Fruit fly (Drosophila melanogaster) whole organism, embryonic: ENCODE data around the gene U2af50.

ENCODE experiments used
- ATbp ChIP-seq: fragments of 200-800 bp; sonication (Bioruptor generic); optimal IDR thresholded peaks from 2 replicates; lab custom pipeline; 2017; ENCODE audit warnings: missing biosample characterization, mild to moderate bottlenecking, missing genetic modification characterization, missing genetic modification reagents
- CG10366 ChIP-seq: fragments of 200-800 bp; sonication (Bioruptor generic); IDR thresholded peaks from 2 replicates; pipeline ENCODE4 v1.3.6; 2022; ENCODE audit warnings: missing biosample characterization, missing genetic modification characterization
- CG10979 ChIP-seq: fragments of 200-800 bp; sonication (Bioruptor generic); optimal IDR thresholded peaks from 2 replicates; lab custom pipeline; 2018; ENCODE audit warnings: missing biosample characterization, mild to moderate bottlenecking, missing genetic modification characterization, moderate library complexity
- CG11723 ChIP-seq: fragments of 200-800 bp; sonication (Bioruptor generic); optimal IDR thresholded peaks from 2 replicates; lab custom pipeline; 2017; ENCODE audit warnings: missing biosample characterization, mild to moderate bottlenecking, missing genetic modification characterization
- CG12299 ChIP-seq: fragments of 200-800 bp; sonication (Bioruptor generic); optimal IDR thresholded peaks from 2 replicates; lab custom pipeline; 2018; ENCODE audit warnings: missing biosample characterization, mild to moderate bottlenecking, missing genetic modification characterization
- CG13775 ChIP-seq: fragments of 200-800 bp; sonication (Bioruptor generic); optimal IDR thresholded peaks from 3 replicates; lab custom pipeline; 2017; ENCODE audit warnings: missing biosample characterization, mild to moderate bottlenecking, missing genetic modification characterization
- CG14667 ChIP-seq: fragments of 200-800 bp; sonication (Bioruptor generic); IDR thresholded peaks from 2 replicates; pipeline ENCODE4 v1.3.6; 2022; ENCODE audit warnings: missing biosample characterization, missing genetic modification characterization
- CG16813 ChIP-seq: fragments of 200-800 bp; sonication (Bioruptor generic); IDR thresholded peaks from 3 replicates; pipeline ENCODE4 v1.3.6; 2022; ENCODE audit warnings: missing biosample characterization, missing genetic modification characterization; ENCODE audit not compliant: partially characterized antibody
- CG1792 ChIP-seq: fragments of 200-800 bp; sonication (Bioruptor generic); optimal IDR thresholded peaks from 2 replicates; lab custom pipeline; 2016; ENCODE audit warnings: missing biosample characterization, missing genetic modification characterization
- CG18764 ChIP-seq: fragments of 200-800 bp; sonication (Bioruptor generic); optimal IDR thresholded peaks from 3 replicates; lab custom pipeline; 2016; ENCODE audit warnings: missing biosample characterization, missing genetic modification characterization
- CG2120 ChIP-seq: fragments of 200-800 bp; sonication (Bioruptor generic); optimal IDR thresholded peaks from 3 replicates; lab custom pipeline; 2016; ENCODE audit warnings: missing biosample characterization, missing genetic modification characterization
- CG2202 ChIP-seq: fragments of 200-800 bp; sonication (Bioruptor generic); optimal IDR thresholded peaks from 2 replicates; lab custom pipeline; 2018; ENCODE audit warnings: missing biosample characterization, mild to moderate bottlenecking, missing genetic modification characterization
- CG32767 ChIP-seq: fragments of 200-800 bp; sonication (Bioruptor generic); IDR thresholded peaks from 2 replicates; pipeline ENCODE4 v1.3.6; 2022; ENCODE audit warnings: missing biosample characterization, missing genetic modification characterization
- CG3847 ChIP-seq: fragments of 200-800 bp; sonication (Bioruptor generic); IDR thresholded peaks from 2 replicates; pipeline ENCODE4 v1.3.6; 2022; ENCODE audit warnings: missing biosample characterization, missing genetic modification characterization
- CG3995 ChIP-seq: fragments of 200-800 bp; sonication (Bioruptor generic); optimal IDR thresholded peaks from 3 replicates; lab custom pipeline; 2016; ENCODE audit warnings: missing biosample characterization, missing genetic modification characterization
- CG8290 ChIP-seq, 3 experiments: fragments of 200-800 bp; sonication (Bioruptor generic); optimal IDR thresholded peaks; 2 replicates each; lab custom pipeline; 2016 to 2019; ENCODE audit warnings: missing biosample characterization in 3 of 3, missing genetic modification characterization in 3 of 3, mild to moderate bottlenecking in 2 of 3, moderate library complexity in 1 of 3
- CG8478 ChIP-seq: fragments of >200 bp; optimal IDR thresholded peaks from 2 replicates; lab custom pipeline; 2018
- CG9215 ChIP-seq: fragments of 200-800 bp; sonication (Bioruptor generic); IDR thresholded peaks from 2 replicates; pipeline ENCODE4 v1.3.6; 2022; ENCODE audit warnings: missing biosample characterization, missing genetic modification characterization
- CG9876 ChIP-seq: fragments of 200-800 bp; sonication (Bioruptor generic); optimal IDR thresholded peaks from 2 replicates; lab custom pipeline; 2016; ENCODE audit warnings: missing biosample characterization, missing genetic modification characterization
- Deaf1 ChIP-seq: fragments of 200-800 bp; optimal IDR thresholded peaks from 3 replicates; lab custom pipeline; 2019; ENCODE audit warnings: missing biosample characterization, mild to moderate bottlenecking, missing genetic modification characterization, moderate library complexity
- Dip3 ChIP-seq: fragments of 200-800 bp; sonication (Bioruptor generic); optimal IDR thresholded peaks from 3 replicates; lab custom pipeline; 2016; ENCODE audit warnings: missing biosample characterization, missing genetic modification characterization
- HHEX ChIP-seq: fragments of 200-800 bp; sonication (Bioruptor generic); optimal IDR thresholded peaks from 3 replicates; lab custom pipeline; 2017; ENCODE audit warnings: missing biosample characterization, mild to moderate bottlenecking, missing genetic modification characterization, missing genetic modification reagents
- HLH3B ChIP-seq: fragments of 200-800 bp; sonication (Bioruptor generic); IDR thresholded peaks from 2 replicates; pipeline ENCODE4 v1.3.6; 2022; ENCODE audit warnings: missing biosample characterization, missing genetic modification characterization
- Jarid2 ChIP-seq: fragments of 200-800 bp; sonication (Bioruptor generic); optimal IDR thresholded peaks from 3 replicates; lab custom pipeline; 2017; ENCODE audit warnings: mild to moderate bottlenecking, missing biosample characterization, missing genetic modification reagents, missing genetic modification characterization
- Myb ChIP-seq: fragments of 200-800 bp; sonication (Bioruptor generic); optimal IDR thresholded peaks from 2 replicates; lab custom pipeline; 2016; ENCODE audit warnings: missing biosample characterization, missing genetic modification characterization
- NK7.1 ChIP-seq: fragments of 200-800 bp; sonication (Bioruptor generic); optimal IDR thresholded peaks from 3 replicates; lab custom pipeline; 2016; ENCODE audit warnings: missing biosample characterization, missing genetic modification characterization
- Nf-YC ChIP-seq: fragments of 200-800 bp; optimal IDR thresholded peaks from 3 replicates; lab custom pipeline; 2019; ENCODE audit warnings: missing biosample characterization, mild to moderate bottlenecking, missing genetic modification characterization, moderate library complexity
- NfI ChIP-seq: fragments of 200-800 bp; sonication (Bioruptor generic); optimal IDR thresholded peaks from 3 replicates; lab custom pipeline; 2018; ENCODE audit warnings: missing biosample characterization, mild to moderate bottlenecking, missing genetic modification characterization, moderate library complexity
- Spps ChIP-seq: fragments of 200-800 bp; sonication (Bioruptor generic); optimal IDR thresholded peaks from 2 replicates; lab custom pipeline; 2018; ENCODE audit warnings: missing biosample characterization, mild to moderate bottlenecking, missing genetic modification characterization
- Sry-β ChIP-seq: fragments of 200-800 bp; sonication (Bioruptor generic); optimal IDR thresholded peaks from 2 replicates; lab custom pipeline; 2018; ENCODE audit warnings: missing biosample characterization, mild to moderate bottlenecking, missing genetic modification characterization, moderate library complexity
- Vsx1 ChIP-seq: fragments of 200-800 bp; sonication (Bioruptor generic); optimal IDR thresholded peaks from 2 replicates; lab custom pipeline; 2017; ENCODE audit warnings: missing biosample characterization, mild to moderate bottlenecking, missing genetic modification characterization, missing genetic modification reagents
- chif ChIP-seq, 2 experiments: fragments of 200-800 bp; sonication (Bioruptor generic); optimal IDR thresholded peaks; 3 replicates each; lab custom pipeline; 2016; ENCODE audit warnings: missing biosample characterization in 2 of 2, missing genetic modification characterization in 2 of 2
- dmrt99B ChIP-seq: fragments of 200-800 bp; sonication (Bioruptor generic); optimal IDR thresholded peaks from 2 replicates; lab custom pipeline; 2018; ENCODE audit warnings: missing biosample characterization, mild to moderate bottlenecking, missing genetic modification characterization, moderate library complexity
- emc ChIP-seq: fragments of 200-800 bp; sonication (Bioruptor generic); optimal IDR thresholded peaks from 2 replicates; lab custom pipeline; 2016; ENCODE audit warnings: missing biosample characterization, missing genetic modification characterization
- exex ChIP-seq: fragments of 200-800 bp; sonication (Bioruptor generic); optimal IDR thresholded peaks from 4 replicates; lab custom pipeline; 2018; ENCODE audit warnings: missing biosample characterization, mild to moderate bottlenecking, missing genetic modification characterization, moderate library complexity
- eyg ChIP-seq: fragments of 200-800 bp; sonication (Bioruptor generic); optimal IDR thresholded peaks from 3 replicates; lab custom pipeline; 2016; ENCODE audit warnings: missing biosample characterization, missing genetic modification characterization
- fd102C ChIP-seq: fragments of 200-800 bp; sonication (Bioruptor generic); optimal IDR thresholded peaks from 2 replicates; lab custom pipeline; 2018; ENCODE audit warnings: missing biosample characterization, mild to moderate bottlenecking, missing genetic modification characterization, moderate library complexity
- gro ChIP-seq: fragments of 200-800 bp; sonication (Bioruptor generic); optimal IDR thresholded peaks from 2 replicates; lab custom pipeline; 2016; ENCODE audit warnings: missing biosample characterization, missing genetic modification characterization
- gt ChIP-seq: fragments of 200-800 bp; sonication (Bioruptor generic); IDR thresholded peaks from 2 replicates; pipeline ENCODE4 v1.3.6; 2022; ENCODE audit warnings: missing biosample characterization, missing genetic modification characterization
- jigr1 ChIP-seq: fragments of 200-800 bp; sonication (Bioruptor generic); IDR thresholded peaks from 3 replicates; pipeline ENCODE4 v1.3.6; 2022; ENCODE audit warnings: missing biosample characterization, missing genetic modification characterization
- kni ChIP-seq: fragments of 200-800 bp; sonication (Bioruptor generic); optimal IDR thresholded peaks from 3 replicates; lab custom pipeline; 2017; ENCODE audit warnings: mild to moderate bottlenecking, missing biosample characterization, missing genetic modification reagents, missing genetic modification characterization
- pan ChIP-seq, 4 experiments: fragments of >200 bp in 3 of 4; fragments of 200-800 bp in 1 of 4; sonication (Bioruptor generic) in 1 of 4; optimal IDR thresholded peaks in 3 of 4; IDR thresholded peaks in 1 of 4; 2 replicates each; pipeline versions ENCODE4 v1.3.6 to Lab custom; 2017 to 2022; ENCODE audit warnings: missing biosample characterization in 2 of 4, missing genetic modification characterization in 2 of 4, mixed read lengths in 1 of 4
- phol ChIP-seq: fragments of 200-800 bp; sonication (Bioruptor generic); optimal IDR thresholded peaks from 3 replicates; lab custom pipeline; 2018; ENCODE audit warnings: missing biosample characterization, mild to moderate bottlenecking, missing genetic modification characterization, moderate library complexity
- salm ChIP-seq: fragments of 200-800 bp; sonication (Bioruptor generic); optimal IDR thresholded peaks from 2 replicates; lab custom pipeline; 2018; ENCODE audit warnings: missing biosample characterization, mild to moderate bottlenecking, missing genetic modification characterization
- slou ChIP-seq: fragments of 200-800 bp; sonication (Bioruptor generic); optimal IDR thresholded peaks from 3 replicates; lab custom pipeline; 2016; ENCODE audit warnings: missing biosample characterization, missing genetic modification characterization
- wek ChIP-seq: fragments of 200-800 bp; sonication (Bioruptor generic); optimal IDR thresholded peaks from 3 replicates; lab custom pipeline; 2018; ENCODE audit warnings: missing biosample characterization, mild to moderate bottlenecking, missing genetic modification characterization, moderate library complexity
- z ChIP-seq: fragments of 200-800 bp; sonication (Bioruptor generic); IDR thresholded peaks from 3 replicates; pipeline ENCODE4 v1.3.6; 2022; ENCODE audit warnings: missing biosample characterization, missing genetic modification characterization
- zen2 ChIP-seq: fragments of 200-800 bp; sonication (Bioruptor generic); IDR thresholded peaks from 3 replicates; pipeline ENCODE4 v1.3.6; 2022; ENCODE audit warnings: missing biosample characterization, missing genetic modification characterization; ENCODE audit not compliant: partially characterized antibody
- zfh1 ChIP-seq: fragments of 200-800 bp; sonication (Bioruptor generic); IDR thresholded peaks from 3 replicates; pipeline ENCODE4 v1.3.6; 2022; ENCODE audit warnings: missing biosample characterization, missing genetic modification characterization

The U2af50 gene

dm6 chrX:16403811-16404420, 45.1 kb upstream of the U2af50 start (continued):
- peak; percentile 86 for TF ChIP-seq dmrt99B (tag; lab: Kevin White, UChicago)
- peak; percentile 28; the same call in 2 of the 3 replicates for TF ChIP-seq zfh1 (GFP tag; lab: Robert Waterston, UW)
- TF ChIP-seq gro (GFP tag; lab: Kevin White, UChicago), result no peak
- TF ChIP-seq Myb (GFP tag; lab: Kevin White, UChicago), result peak; percentile 24
- peak; percentile 75 for TF ChIP-seq ATbp
- TF ChIP-seq wek, result no peak
- TF ChIP-seq Dip3 (GFP tag; lab: Kevin White, UChicago), result peak; percentile 71
- TF ChIP-seq z (GFP tag; lab: Robert Waterston, UW), result 0 out of 3 replicates have a peak, but pooled peaks have one; percentile 16
- TF ChIP-seq zen2 (GFP tag; lab: Robert Waterston, UW), result no peak
- TF ChIP-seq emc, result no peak
- TF ChIP-seq slou (GFP tag; lab: Kevin White, UChicago), result peak; percentile 58
- peak; percentile 76 for TF ChIP-seq CG32767 (GFP tag; lab: Robert Waterston, UW)
- peak; percentile 46 for TF ChIP-seq CG12299 (tag; lab: Kevin White, UChicago)
- TF ChIP-seq HLH3B, result peak; percentile 83
- peak; percentile 77 for TF ChIP-seq HHEX (GFP tag; lab: Kevin White, UChicago)
- TF ChIP-seq CG3995 (GFP tag; lab: Kevin White, UChicago), result peak; percentile 7
- TF ChIP-seq NK7.1 (GFP tag; lab: Kevin White, UChicago), result no peak
- TF ChIP-seq gt, result no peak
- TF ChIP-seq NfI, result peak; percentile 71
- TF ChIP-seq Deaf1 (tag; lab: Kevin White, UChicago), result peak; percentile 58
- peak; percentile 20 for TF ChIP-seq Jarid2 (GFP tag; lab: Kevin White, UChicago)
- peak; percentile 91 for TF ChIP-seq CG2120 (GFP tag; lab: Kevin White, UChicago)
- peak; percentile 50 for TF ChIP-seq CG1792
- no peak for TF ChIP-seq kni
- peak; percentile 74 for TF ChIP-seq phol (tag; lab: Kevin White, UChicago)
- peak; percentile 27; the same call in 1 of the 2 replicates for TF ChIP-seq CG9215 (GFP tag; lab: Robert Waterston, UW)
- TF ChIP-seq CG3847, result peak; percentile 62
- peak; percentile 6 for TF ChIP-seq CG11723
- peak; percentile 59 for TF ChIP-seq CG10979 (tag; lab: Kevin White, UChicago)
- peak; percentile 32 for TF ChIP-seq chif (GFP tag; optimal IDR thresholded peaks at IDR 0.05; lab: Kevin White, UChicago)
- no peak for TF ChIP-seq CG18764 (GFP tag; lab: Kevin White, UChicago)
- no peak for TF ChIP-seq Sry-β
- TF ChIP-seq CG13775 (GFP tag; lab: Kevin White, UChicago), result peak; percentile 53
- peak; percentile 99 for TF ChIP-seq exex (tag; lab: Kevin White, UChicago)
- no peak for TF ChIP-seq CG16813 (GFP tag; lab: Robert Waterston, UW)
- TF ChIP-seq pan (optimal IDR thresholded peaks at IDR 0.05; lab: Kevin White, UChicago), result no peak
- peak in 1 of 2 experiments; percentile 84 for TF ChIP-seq pan (GFP tag; optimal IDR thresholded peaks at IDR 0.05 in 1 of 2, IDR thresholded peaks at IDR 0.05 in 1 of 2)
- TF ChIP-seq CG10366 (GFP tag; lab: Robert Waterston, UW), result peak; percentile 77
- TF ChIP-seq Nf-YC (tag; lab: Kevin White, UChicago), result no peak
- no peak for TF ChIP-seq CG2202 (tag; lab: Kevin White, UChicago)
- no peak for TF ChIP-seq jigr1 (GFP tag; lab: Robert Waterston, UW)
- TF ChIP-seq salm, result peak; percentile 60
- TF ChIP-seq eyg (GFP tag; lab: Kevin White, UChicago), result peak; percentile 1
- no peak for TF ChIP-seq Spps (tag; lab: Kevin White, UChicago)
- TF ChIP-seq CG14667 (GFP tag; lab: Robert Waterston, UW), result peak; percentile 60
- TF ChIP-seq CG9876 (GFP tag; lab: Kevin White, UChicago), result no peak
- TF ChIP-seq fd102C (GFP tag; lab: Kevin White, UChicago), result no peak
- no peak for TF ChIP-seq CG8478 (lab: Kevin White, UChicago)
- TF ChIP-seq Vsx1 (GFP tag; lab: Kevin White, UChicago), result no peak
- TF ChIP-seq CG8290 (GFP tag; optimal IDR thresholded peaks at IDR 0.05; lab: Kevin White, UChicago), result peak; percentile 20
- TF ChIP-seq CG8290 (tag; optimal IDR thresholded peaks at IDR 0.05; lab: Kevin White, UChicago), result no peak
